Fruit fly (Drosophila melanogaster) whole organism, embryonic: ENCODE results near the gene Slh.

Experiments
- Atf-2 ChIP-seq: fragments of 200-800 bp; sonication (Bioruptor generic); optimal IDR thresholded peaks from 2 replicates; lab custom pipeline; 2016; ENCODE audit warnings: missing biosample characterization, missing genetic modification characterization
- Bdp1 ChIP-seq: fragments of 200-800 bp; sonication (Bioruptor generic); optimal IDR thresholded peaks from 3 replicates; lab custom pipeline; 2016; ENCODE audit warnings: missing biosample characterization, missing genetic modification characterization
- Bteb2 ChIP-seq: fragments of 200-800 bp; sonication (Bioruptor generic); optimal IDR thresholded peaks from 2 replicates; lab custom pipeline; 2016; ENCODE audit warnings: missing biosample characterization, missing genetic modification characterization
- CG11504 ChIP-seq: fragments of 200-800 bp; sonication (Bioruptor generic); optimal IDR thresholded peaks from 3 replicates; lab custom pipeline; 2019; ENCODE audit warnings: missing biosample characterization, mild to moderate bottlenecking, missing genetic modification characterization, moderate library complexity
- CG12659 ChIP-seq: fragments of 200-800 bp; sonication (Bioruptor generic); optimal IDR thresholded peaks from 3 replicates; lab custom pipeline; 2017; ENCODE audit warnings: mild to moderate bottlenecking, missing biosample characterization, missing genetic modification reagents, missing genetic modification characterization
- CG12769 ChIP-seq: fragments of 200-800 bp; sonication (Bioruptor generic); optimal IDR thresholded peaks from 2 replicates; lab custom pipeline; 2019; ENCODE audit warnings: missing biosample characterization, mild to moderate bottlenecking, missing genetic modification characterization, moderate library complexity
- CG13287 ChIP-seq: fragments of 200-800 bp; sonication (Bioruptor generic); IDR thresholded peaks from 2 replicates; pipeline ENCODE4 v1.3.6; 2022; ENCODE audit warnings: missing biosample characterization, missing genetic modification characterization; ENCODE audit not compliant: partially characterized antibody
- CG14860 ChIP-seq: fragments of 200-800 bp; sonication (Bioruptor generic); IDR thresholded peaks from 3 replicates; pipeline ENCODE4 v1.3.6; 2022; ENCODE audit warnings: missing biosample characterization, missing genetic modification characterization; ENCODE audit not compliant: partially characterized antibody
- CG18262 ChIP-seq: fragments of 200-800 bp; optimal IDR thresholded peaks from 3 replicates; lab custom pipeline; 2019; ENCODE audit warnings: missing biosample characterization, mild to moderate bottlenecking, missing genetic modification characterization, moderate library complexity
- CG2875 ChIP-seq: fragments of 200-800 bp; sonication (Bioruptor generic); optimal IDR thresholded peaks from 2 replicates; lab custom pipeline; 2017; ENCODE audit warnings: missing biosample characterization, mild to moderate bottlenecking, missing genetic modification characterization, missing genetic modification reagents
- CG32532 ChIP-seq: fragments of 200-800 bp; sonication (Bioruptor generic); IDR thresholded peaks from 2 replicates; pipeline ENCODE4 v1.3.6; 2022; ENCODE audit warnings: missing biosample characterization, missing genetic modification characterization
- CG33213 ChIP-seq: fragments of 200-800 bp; sonication (Bioruptor generic); optimal IDR thresholded peaks from 3 replicates; lab custom pipeline; 2016; ENCODE audit warnings: missing biosample characterization, missing genetic modification characterization
- CG4404 ChIP-seq: fragments of 200-800 bp; sonication (Bioruptor generic); IDR thresholded peaks from 2 replicates; pipeline ENCODE4 v1.3.6; 2022; ENCODE audit warnings: missing biosample characterization, missing genetic modification characterization
- CG4730 ChIP-seq: fragments of 200-800 bp; sonication (Bioruptor generic); IDR thresholded peaks from 2 replicates; pipeline ENCODE4 v1.3.6; 2022; ENCODE audit warnings: missing biosample characterization, missing genetic modification characterization
- CG4854 ChIP-seq: fragments of 200-800 bp; sonication (Bioruptor generic); optimal IDR thresholded peaks from 2 replicates; lab custom pipeline; 2016; ENCODE audit warnings: missing biosample characterization, missing genetic modification characterization, inconsistent platforms
- CG6175 ChIP-seq: fragments of 200-800 bp; sonication (Bioruptor generic); IDR thresholded peaks from 3 replicates; pipeline ENCODE4 v1.3.6; 2022; ENCODE audit warnings: missing biosample characterization, missing genetic modification characterization
- CG6689 ChIP-seq: fragments of 200-800 bp; sonication (Bioruptor generic); IDR thresholded peaks from 2 replicates; pipeline ENCODE4 v1.3.6; 2022; ENCODE audit warnings: missing biosample characterization, missing genetic modification characterization
- CG7556 ChIP-seq: fragments of 200-800 bp; sonication (Bioruptor generic); optimal IDR thresholded peaks from 2 replicates; lab custom pipeline; 2017; ENCODE audit warnings: missing biosample characterization, mild to moderate bottlenecking, missing genetic modification characterization
- CG8359 ChIP-seq: fragments of 200-800 bp; sonication (Bioruptor generic); optimal IDR thresholded peaks from 2 replicates; lab custom pipeline; 2017; ENCODE audit warnings: missing biosample characterization, mild to moderate bottlenecking, missing genetic modification characterization, borderline replicate concordance
- CG9437 ChIP-seq: fragments of 200-800 bp; sonication (Bioruptor generic); optimal IDR thresholded peaks from 2 replicates; lab custom pipeline; 2018; ENCODE audit warnings: missing biosample characterization, mild to moderate bottlenecking, missing genetic modification characterization
- Camta ChIP-seq: fragments of 200-800 bp; sonication (Bioruptor generic); optimal IDR thresholded peaks from 2 replicates; lab custom pipeline; 2016; ENCODE audit warnings: missing biosample characterization, missing genetic modification characterization
- D19B ChIP-seq: fragments of 200-800 bp; sonication (Bioruptor generic); optimal IDR thresholded peaks from 2 replicates; lab custom pipeline; 2017; ENCODE audit warnings: missing biosample characterization, mild to moderate bottlenecking, missing genetic modification characterization
- Deaf1 ChIP-seq: fragments of 200-800 bp; optimal IDR thresholded peaks from 3 replicates; lab custom pipeline; 2019; ENCODE audit warnings: missing biosample characterization, mild to moderate bottlenecking, missing genetic modification characterization, moderate library complexity
- Dip2 ChIP-seq: fragments of 200-800 bp; sonication (Bioruptor generic); IDR thresholded peaks from 2 replicates; pipeline ENCODE4 v1.3.6; 2022; ENCODE audit warnings: missing biosample characterization, missing genetic modification characterization
- Doc3 ChIP-seq: fragments of 200-800 bp; sonication (Bioruptor generic); IDR thresholded peaks from 3 replicates; pipeline ENCODE4 v1.3.6; 2022; ENCODE audit warnings: missing biosample characterization, missing genetic modification characterization; ENCODE audit not compliant: partially characterized antibody
- Gug ChIP-seq: fragments of 200-800 bp; sonication (Bioruptor generic); IDR thresholded peaks from 4 replicates; pipeline ENCODE4 v1.3.6; 2022; ENCODE audit warnings: missing biosample characterization, missing genetic modification characterization
- HLHmδ ChIP-seq: fragments of 200-800 bp; sonication (Bioruptor generic); optimal IDR thresholded peaks from 2 replicates; lab custom pipeline; 2018; ENCODE audit warnings: missing biosample characterization, mild to moderate bottlenecking, missing genetic modification characterization, moderate library complexity
- Lhr ChIP-seq: fragments of 200-800 bp; sonication (Bioruptor generic); optimal IDR thresholded peaks from 3 replicates; lab custom pipeline; 2017; ENCODE audit warnings: mild to moderate bottlenecking, missing biosample characterization, missing genetic modification reagents, missing genetic modification characterization
- Nf-YC ChIP-seq: fragments of 200-800 bp; optimal IDR thresholded peaks from 3 replicates; lab custom pipeline; 2019; ENCODE audit warnings: missing biosample characterization, mild to moderate bottlenecking, missing genetic modification characterization, moderate library complexity
- Opbp ChIP-seq: fragments of 200-800 bp; sonication (Bioruptor generic); IDR thresholded peaks from 3 replicates; pipeline ENCODE4 v1.3.6; 2022; ENCODE audit warnings: missing biosample characterization, missing genetic modification characterization; ENCODE audit not compliant: partially characterized antibody
- Ptx1 ChIP-seq: fragments of 200-800 bp; sonication (Bioruptor generic); IDR thresholded peaks from 2 replicates; pipeline ENCODE4 v1.3.6; 2022; ENCODE audit warnings: missing biosample characterization, missing genetic modification characterization
- Six4 ChIP-seq: fragments of 200-800 bp; sonication (Bioruptor generic); optimal IDR thresholded peaks from 2 replicates; lab custom pipeline; 2016; ENCODE audit warnings: missing biosample characterization, missing genetic modification characterization
- amos ChIP-seq: fragments of 200-800 bp; sonication (Bioruptor generic); IDR thresholded peaks from 2 replicates; pipeline ENCODE4 v1.3.6; 2022; ENCODE audit warnings: missing biosample characterization, missing genetic modification characterization; ENCODE audit not compliant: partially characterized antibody
- cad ChIP-seq: fragments of >200 bp; optimal IDR thresholded peaks from 2 replicates; lab custom pipeline; 2017; ENCODE audit warnings: missing biosample characterization, missing genetic modification characterization
- fd64A ChIP-seq: fragments of 200-800 bp; sonication (Bioruptor generic); optimal IDR thresholded peaks from 3 replicates; lab custom pipeline; 2018; ENCODE audit warnings: missing biosample characterization, mild to moderate bottlenecking, missing genetic modification characterization
- ftz-f1 ChIP-seq: fragments of 200-800 bp; sonication (Bioruptor generic); optimal IDR thresholded peaks from 2 replicates; lab custom pipeline; 2016; ENCODE audit warnings: missing biosample characterization, missing genetic modification characterization
- gcm ChIP-seq: fragments of 200-800 bp; sonication (Bioruptor generic); optimal IDR thresholded peaks from 2 replicates; lab custom pipeline; 2019; ENCODE audit warnings: missing biosample characterization, mild to moderate bottlenecking, missing genetic modification characterization, moderate library complexity
- inv ChIP-seq: fragments of 200-800 bp; sonication (Bioruptor generic); IDR thresholded peaks from 2 replicates; pipeline ENCODE4 v1.3.6; 2022; ENCODE audit warnings: missing biosample characterization, missing genetic modification characterization; ENCODE audit not compliant: partially characterized antibody
- ken ChIP-seq: fragments of 200-800 bp; sonication (Bioruptor generic); IDR thresholded peaks from 3 replicates; pipeline ENCODE4 v1.3.6; 2022; ENCODE audit warnings: missing biosample characterization, missing genetic modification characterization
- pfk ChIP-seq: fragments of 200-800 bp; sonication (Bioruptor generic); optimal IDR thresholded peaks from 2 replicates; lab custom pipeline; 2018; ENCODE audit warnings: missing biosample characterization, mild to moderate bottlenecking, missing genetic modification characterization, moderate library complexity
- phol ChIP-seq: fragments of 200-800 bp; sonication (Bioruptor generic); optimal IDR thresholded peaks from 3 replicates; lab custom pipeline; 2018; ENCODE audit warnings: missing biosample characterization, mild to moderate bottlenecking, missing genetic modification characterization, moderate library complexity
- pnt ChIP-seq: fragments of 200-800 bp; sonication (Bioruptor generic); optimal IDR thresholded peaks from 3 replicates; lab custom pipeline; 2016; ENCODE audit warnings: missing biosample characterization, missing genetic modification characterization
- prd ChIP-seq, 3 experiments: fragments of >200 bp in 2 of 3; fragments of 200-800 bp in 1 of 3; sonication (Bioruptor generic) in 1 of 3; optimal IDR thresholded peaks in 2 of 3; IDR thresholded peaks in 1 of 3; 2 replicates in 2 of 3; 3 replicates in 1 of 3; pipeline versions ENCODE4 v1.3.6 to Lab custom; 2017 to 2022; ENCODE audit warnings: missing biosample characterization in 1 of 3, missing genetic modification characterization in 1 of 3
- rib ChIP-seq: fragments of 200-800 bp; sonication (Bioruptor generic); IDR thresholded peaks from 2 replicates; pipeline ENCODE4 v1.3.6; 2022; ENCODE audit warnings: missing biosample characterization, missing genetic modification characterization
- ro ChIP-seq: fragments of 200-800 bp; sonication (Bioruptor generic); IDR thresholded peaks from 2 replicates; pipeline ENCODE4 v1.3.6; 2022; ENCODE audit warnings: missing biosample characterization, missing genetic modification characterization
- shn ChIP-seq: fragments of 200-800 bp; sonication (Bioruptor generic); optimal IDR thresholded peaks from 3 replicates; lab custom pipeline; 2016; ENCODE audit warnings: missing biosample characterization, missing genetic modification characterization
- sima ChIP-seq: fragments of 200-800 bp; sonication (Bioruptor generic); optimal IDR thresholded peaks from 2 replicates; lab custom pipeline; 2016; ENCODE audit warnings: missing biosample characterization, missing genetic modification characterization
- sna ChIP-seq: fragments of 200-800 bp; sonication (Bioruptor generic); IDR thresholded peaks from 2 replicates; pipeline ENCODE4 v1.3.6; 2022; ENCODE audit warnings: missing biosample characterization, missing genetic modification characterization; ENCODE audit not compliant: partially characterized antibody
- zfh1 ChIP-seq: fragments of 200-800 bp; sonication (Bioruptor generic); IDR thresholded peaks from 3 replicates; pipeline ENCODE4 v1.3.6; 2022; ENCODE audit warnings: missing biosample characterization, missing genetic modification characterization

The Slh gene

dm6 chr2L:2461322-2461999 is 31.0 kb downstream of the Slh start (continued):
- TF ChIP-seq ro (GFP tag; lab: Robert Waterston, UW) (no peak), ftz-f1 (GFP tag; lab: Kevin White, UChicago) (no peak), Opbp (0 out of 3 replicates have a peak, but pooled peaks have one; percentile 15), CG12769 (no peak), shn (no peak), CG13287 (GFP tag; lab: Robert Waterston, UW) (no peak), CG2875 (GFP tag; lab: Kevin White, UChicago) (no peak), CG14860 (GFP tag; lab: Robert Waterston, UW) (no peak), D19B (GFP tag; lab: Kevin White, UChicago) (no peak), phol (peak; percentile 17), sima (GFP tag; lab: Kevin White, UChicago) (no peak), CG32532 (no peak), CG7556 (no peak), fd64A (GFP tag; lab: Kevin White, UChicago) (no peak), CG18262 (peak; percentile 44), Six4 (no peak), cad (GFP tag; lab: Kevin White, UChicago) (no peak), Ptx1 (no peak), Gug (no peak), prd (optimal IDR thresholded peaks at IDR 0.05; lab: Kevin White, UChicago) (no peak), prd (GFP tag; IDR thresholded peaks at IDR 0.05; lab: Robert Waterston, UW) (peak; percentile 9; the same call in 1 of the 3 replicates), Dip2 (GFP tag; lab: Robert Waterston, UW) (no peak), sna (GFP tag; lab: Robert Waterston, UW) (no peak), HLHmδ (GFP tag; lab: Kevin White, UChicago) (no peak), CG6689 (GFP tag; lab: Robert Waterston, UW) (no peak), gcm (GFP tag; lab: Kevin White, UChicago) (no peak), CG4404 (GFP tag; lab: Robert Waterston, UW) (peak; percentile 41; the same call in 1 of the 2 replicates), CG12659 (no peak), CG6175 (no peak), CG11504 (tag; lab: Kevin White, UChicago) (no peak), pfk (GFP tag; lab: Kevin White, UChicago) (no peak), zfh1 (no peak), Atf-2 (GFP tag; lab: Kevin White, UChicago) (no peak), CG4730 (GFP tag; lab: Robert Waterston, UW) (no peak), Bteb2 (GFP tag; lab: Kevin White, UChicago) (no peak), CG8359 (GFP tag; lab: Kevin White, UChicago) (no peak), Nf-YC (no peak), rib (GFP tag; lab: Robert Waterston, UW) (no peak), pnt (GFP tag; lab: Kevin White, UChicago) (no peak), amos (no peak), CG33213 (GFP tag; lab: Kevin White, UChicago) (no peak), Doc3 (GFP tag; lab: Robert Waterston, UW) (no peak; the same call in 2 of the 3 replicates), Camta (no peak), CG9437 (GFP tag; lab: Kevin White, UChicago) (no peak), Lhr (no peak), Bdp1 (GFP tag; lab: Kevin White, UChicago) (no peak), CG4854 (GFP tag; lab: Kevin White, UChicago) (no peak), Deaf1 (tag; lab: Kevin White, UChicago) (no peak), inv (GFP tag; lab: Robert Waterston, UW) (no peak), ken (GFP tag; lab: Robert Waterston, UW) (no peak)
